Fruit fly (Drosophila melanogaster) whole organism, adult: ENCODE measurements around the gene Blos2.

Experiments
- CG11617 ChIP-seq: fragments of 200-800 bp; sonication (Bioruptor generic); optimal IDR thresholded peaks from 2 replicates; lab custom pipeline; 2017; ENCODE audit warnings: mild to moderate bottlenecking, missing biosample characterization, missing genetic modification reagents, missing genetic modification characterization
- CG12768 ChIP-seq: fragments of 200-800 bp; sonication (Bioruptor generic); optimal IDR thresholded peaks from 2 replicates; lab custom pipeline; 2017; ENCODE audit warnings: missing biosample characterization, missing genetic modification characterization, mild to moderate bottlenecking, moderate library complexity, missing genetic modification reagents
- CG14711 ChIP-seq: fragments of 200-800 bp; sonication (Bioruptor generic); optimal IDR thresholded peaks from 2 replicates; lab custom pipeline; 2018; ENCODE audit warnings: missing biosample characterization, mild to moderate bottlenecking, missing genetic modification characterization, moderate library complexity
- CG33017 ChIP-seq: fragments of 200-800 bp; sonication (Bioruptor generic); optimal IDR thresholded peaks from 2 replicates; lab custom pipeline; 2018; ENCODE audit warnings: missing biosample characterization, mild to moderate bottlenecking, missing genetic modification characterization, moderate library complexity
- CG7045 ChIP-seq: fragments of 200-800 bp; sonication (Bioruptor generic); optimal IDR thresholded peaks from 2 replicates; lab custom pipeline; 2017; ENCODE audit warnings: missing biosample characterization, mild to moderate bottlenecking, missing genetic modification characterization
- CG7101 ChIP-seq: fragments of 200-800 bp; sonication (Bioruptor generic); optimal IDR thresholded peaks from 2 replicates; lab custom pipeline; 2018; ENCODE audit warnings: missing biosample characterization, mild to moderate bottlenecking, missing genetic modification characterization, moderate library complexity
- Clk ChIP-seq: fragments of 200-800 bp; sonication (Bioruptor generic); optimal IDR thresholded peaks from 2 replicates; lab custom pipeline; 2017; ENCODE audit warnings: missing biosample characterization, missing genetic modification characterization
- Mnt ChIP-seq: fragments of 200-800 bp; sonication (Bioruptor generic); optimal IDR thresholded peaks from 2 replicates; lab custom pipeline; 2016; ENCODE audit warnings: missing biosample characterization, mild to moderate bottlenecking, missing genetic modification characterization
- cic ChIP-seq: fragments of 200-800 bp; sonication (Bioruptor generic); optimal IDR thresholded peaks from 2 replicates; lab custom pipeline; 2017; ENCODE audit warnings: missing biosample characterization, mild to moderate bottlenecking, missing genetic modification characterization, moderate library complexity
- cnc ChIP-seq, 2 experiments: fragments of >200 bp; optimal IDR thresholded peaks; 2 replicates each; lab custom pipeline; 2017
- kay ChIP-seq: fragments of 200-800 bp; sonication (Bioruptor generic); peaks from one replicate; lab custom pipeline; 2016; ENCODE audit warnings: missing biosample characterization, missing genetic modification characterization, borderline replicate concordance
- ovo ChIP-seq: fragments of 200-800 bp; sonication (Bioruptor generic); optimal IDR thresholded peaks from 2 replicates; lab custom pipeline; 2016; ENCODE audit warnings: missing biosample characterization, missing genetic modification characterization
- tj ChIP-seq: fragments of 200-800 bp; sonication (Bioruptor generic); optimal IDR thresholded peaks from 3 replicates; lab custom pipeline; 2017; ENCODE audit warnings: missing biosample characterization, mild to moderate bottlenecking, missing genetic modification characterization, moderate library complexity
- toe ChIP-seq: fragments of 200-800 bp; sonication (Bioruptor generic); optimal IDR thresholded peaks from 2 replicates; lab custom pipeline; 2016; ENCODE audit warnings: missing biosample characterization, missing genetic modification characterization

dm6 chr3L:11027279-11027678 is 34.1 kb upstream of the Blos2 start, which contains the start of gene CG32081:
- no peak for TF ChIP-seq CG7045
- no peak for TF ChIP-seq CG11617 (GFP tag; lab: Kevin White, UChicago)
- no peak for TF ChIP-seq Clk (GFP tag; lab: Kevin White, UChicago)
- no peak for TF ChIP-seq toe (GFP tag; lab: Kevin White, UChicago)
- no peak for TF ChIP-seq tj (GFP tag; lab: Kevin White, UChicago)
- no peak for TF ChIP-seq Mnt
- TF ChIP-seq cic (GFP tag; lab: Kevin White, UChicago), result no peak
- no peak for TF ChIP-seq CG12768
- TF ChIP-seq kay (GFP tag; lab: Kevin White, UChicago), result no peak
- no peak for TF ChIP-seq cnc (optimal IDR thresholded peaks at IDR 0.05; lab: Kevin White, UChicago)
- TF ChIP-seq CG33017 (tag; lab: Kevin White, UChicago), result no peak
- no peak for TF ChIP-seq CG7101 (tag; lab: Kevin White, UChicago)
- no peak for TF ChIP-seq ovo (GFP tag; lab: Kevin White, UChicago)
- no peak for TF ChIP-seq CG14711 (tag; lab: Kevin White, UChicago)
